Worm (Caenorhabditis elegans) whole organism, young adult: ENCODE data around the gene oac-1.
A peak's percentile ranks its signal among the peaks of the same experiment; 100 is the strongest.

Experiments used
- B0019.2 ChIP-seq: fragments of 200-800 bp; sonication (Bioruptor generic); conservative IDR thresholded peaks from 2 replicates; pipeline ENCODE4 v1.3.6; 2022; ENCODE audit warnings: missing genetic modification reagents, missing genetic modification characterization, missing compliant biosample characterization
- B0336.3 ChIP-seq: fragments of 200-800 bp; sonication (Bioruptor generic); IDR thresholded peaks from 2 replicates; pipeline ENCODE4 v1.3.6; 2022; ENCODE audit warnings: missing genetic modification characterization, missing compliant biosample characterization
- F23B12.7 ChIP-seq: sonication (generic microtip); optimal IDR thresholded peaks from 2 replicates; lab custom pipeline; 2017; ENCODE audit warnings: missing genetic modification characterization, mild to moderate bottlenecking, missing compliant biosample characterization, antibody characterized with exemption, moderate library complexity; ENCODE audit not compliant: insufficient read depth
- F37B4.10 ChIP-seq: fragments of 200-800 bp; sonication (Bioruptor generic); IDR thresholded peaks from 2 replicates; pipeline ENCODE4 v1.3.6; 2022; ENCODE audit warnings: missing genetic modification characterization, missing compliant biosample characterization
- F57A8.1 ChIP-seq: fragments of 200-800 bp; sonication (Bioruptor generic); optimal IDR thresholded peaks from 2 replicates; lab custom pipeline; 2018; ENCODE audit warnings: mild to moderate bottlenecking, missing genetic modification characterization, moderate library complexity, missing compliant biosample characterization
- Y53G8AR.9 ChIP-seq: fragments of 200-800 bp; sonication (Bioruptor generic); conservative IDR thresholded peaks from 2 replicates; pipeline ENCODE4 v1.3.6; 2022; ENCODE audit warnings: missing genetic modification reagents, missing genetic modification characterization, missing compliant biosample characterization
- Y67H2A.10 ChIP-seq: fragments of 200-800 bp; sonication (Bioruptor generic); conservative IDR thresholded peaks from 2 replicates; pipeline ENCODE4 v1.3.6; 2022; ENCODE audit warnings: missing genetic modification reagents, missing genetic modification characterization, missing compliant biosample characterization
- Y95B8A.8 ChIP-seq: fragments of 200-800 bp; sonication (Bioruptor generic); IDR thresholded peaks from 2 replicates; pipeline ENCODE4 v1.3.6; 2022; ENCODE audit warnings: missing genetic modification reagents, missing genetic modification characterization, missing compliant biosample characterization
- aptf-2 ChIP-seq: fragments of 200-800 bp; sonication (Bioruptor generic); conservative IDR thresholded peaks from 2 replicates; pipeline ENCODE4 v1.3.6; 2022; ENCODE audit warnings: missing genetic modification reagents, missing genetic modification characterization, missing compliant biosample characterization
- bed-1 ChIP-seq: fragments of 200-800 bp; sonication (Bioruptor generic); IDR thresholded peaks from 2 replicates; pipeline ENCODE4 v1.3.6; 2022; ENCODE audit warnings: missing genetic modification reagents, missing genetic modification characterization, missing compliant biosample characterization
- cebp-1 ChIP-seq, 2 experiments: fragments of 200-800 bp in 1 of 2; sonication (Bioruptor generic) in 1 of 2; sonication (generic microtip) in 1 of 2; IDR thresholded peaks in 1 of 2; optimal IDR thresholded peaks in 1 of 2; 2 replicates each; pipeline versions ENCODE4 v1.3.6 to Lab custom; 2017 to 2022; ENCODE audit warnings: missing compliant biosample characterization in 2 of 2, missing genetic modification characterization in 2 of 2, mild to moderate bottlenecking in 1 of 2, missing genetic modification reagents in 1 of 2, moderate library complexity in 1 of 2
- ceh-100 ChIP-seq: fragments of 200-800 bp; sonication (Bioruptor generic); IDR thresholded peaks from 2 replicates; pipeline ENCODE4 v1.3.6; 2022; ENCODE audit warnings: missing genetic modification reagents, missing genetic modification characterization, missing compliant biosample characterization
- ceh-40 ChIP-seq: fragments of 200-800 bp; sonication (Bioruptor generic); IDR thresholded peaks from 2 replicates; pipeline ENCODE4 v1.3.6; 2022; ENCODE audit warnings: missing genetic modification characterization, missing compliant biosample characterization
- ceh-58 ChIP-seq: fragments of 200-800 bp; sonication (Bioruptor generic); IDR thresholded peaks from 2 replicates; pipeline ENCODE4 v1.3.6; 2022; ENCODE audit warnings: missing genetic modification characterization, missing compliant biosample characterization
- chd-7 ChIP-seq: sonication (generic microtip); optimal IDR thresholded peaks from 2 replicates; lab custom pipeline; 2016; ENCODE audit warnings: mild to moderate bottlenecking, missing genetic modification characterization, moderate library complexity, missing compliant biosample characterization
- efl-1 ChIP-seq: fragments of 150-350 bp; optimal IDR thresholded peaks from 2 replicates; lab custom pipeline; 2014; ENCODE audit warnings: missing biosample characterization, missing genetic modification reagents, missing genetic modification characterization
- egrh-3 ChIP-seq: fragments of 200-800 bp; sonication (Bioruptor generic); IDR thresholded peaks from 2 replicates; pipeline ENCODE4 v1.3.6; 2022; ENCODE audit warnings: missing genetic modification reagents, missing genetic modification characterization, missing compliant biosample characterization
- ekl-4 ChIP-seq: fragments of 200-800 bp; sonication (Bioruptor generic); IDR thresholded peaks from 2 replicates; pipeline ENCODE4 v1.3.6; 2022; ENCODE audit warnings: missing genetic modification reagents, missing genetic modification characterization, missing compliant biosample characterization
- fkh-3 ChIP-seq: sonication (generic microtip); optimal IDR thresholded peaks from 2 replicates; lab custom pipeline; 2016; ENCODE audit warnings: mild to moderate bottlenecking, missing genetic modification characterization, missing compliant biosample characterization
- gei-17 ChIP-seq: fragments of 200-800 bp; sonication (Bioruptor generic); optimal IDR thresholded peaks from 2 replicates; lab custom pipeline; 2018; ENCODE audit warnings: mild to moderate bottlenecking, missing genetic modification characterization, missing compliant biosample characterization
- hlh-12 ChIP-seq: sonication (generic microtip); optimal IDR thresholded peaks from 2 replicates; lab custom pipeline; 2016; ENCODE audit warnings: missing genetic modification characterization, missing compliant biosample characterization
- hmg-20 ChIP-seq: fragments of 200-800 bp; sonication (Bioruptor generic); IDR thresholded peaks from 2 replicates; pipeline ENCODE4 v1.3.6; 2022; ENCODE audit warnings: missing genetic modification reagents, missing genetic modification characterization, missing compliant biosample characterization
- lsy-27 ChIP-seq: sonication (generic microtip); optimal IDR thresholded peaks from 2 replicates; lab custom pipeline; 2017; ENCODE audit warnings: missing genetic modification characterization, mild to moderate bottlenecking, missing compliant biosample characterization, antibody characterized with exemption, missing genotype, borderline replicate concordance; ENCODE audit not compliant: insufficient read depth
- madf-3 ChIP-seq: fragments of 200-800 bp; sonication (Bioruptor generic); IDR thresholded peaks from 2 replicates; pipeline ENCODE4 v1.3.6; 2022; ENCODE audit warnings: missing genetic modification reagents, missing genetic modification characterization, missing compliant biosample characterization
- madf-6 ChIP-seq: fragments of 200-800 bp; sonication (Bioruptor generic); IDR thresholded peaks from 2 replicates; pipeline ENCODE4 v1.3.6; 2022; ENCODE audit warnings: missing genetic modification reagents, missing genetic modification characterization, missing compliant biosample characterization
- mes-4 ChIP-seq: sonication (generic microtip); optimal IDR thresholded peaks from 2 replicates; lab custom pipeline; 2016; ENCODE audit warnings: missing genotype, missing genetic modification characterization, missing compliant biosample characterization
- nhr-90 ChIP-seq: sonication (generic microtip); optimal IDR thresholded peaks from 2 replicates; lab custom pipeline; 2016; ENCODE audit warnings: missing genotype, mild to moderate bottlenecking, missing genetic modification characterization, missing compliant biosample characterization
- sea-2 ChIP-seq: fragments of 200-800 bp; sonication (Bioruptor generic); IDR thresholded peaks from 2 replicates; pipeline ENCODE4 v1.3.6; 2022; ENCODE audit warnings: missing genetic modification characterization, missing compliant biosample characterization
- snpc-1.1 ChIP-seq: sonication (generic microtip); optimal IDR thresholded peaks from 2 replicates; lab custom pipeline; 2017; ENCODE audit warnings: missing genetic modification characterization, mild to moderate bottlenecking, missing compliant biosample characterization, antibody characterized with exemption, moderate library complexity, missing genotype, missing genetic modification reagents; ENCODE audit not compliant: insufficient read depth
- somi-1 ChIP-seq: fragments of 200-800 bp; sonication (Bioruptor generic); optimal IDR thresholded peaks from 2 replicates; lab custom pipeline; 2018; ENCODE audit warnings: mild to moderate bottlenecking, missing genetic modification characterization, missing compliant biosample characterization
- zfh-2 ChIP-seq: fragments of 200-800 bp; sonication (Bioruptor generic); conservative IDR thresholded peaks from 2 replicates; pipeline ENCODE4 v1.3.6; 2022; ENCODE audit warnings: missing genetic modification reagents, missing genetic modification characterization, missing compliant biosample characterization
- ztf-22 ChIP-seq: fragments of 200-800 bp; sonication (Bioruptor generic); optimal IDR thresholded peaks from 2 replicates; lab custom pipeline; 2018; ENCODE audit warnings: mild to moderate bottlenecking, missing genetic modification characterization, moderate library complexity, missing compliant biosample characterization

The oac-1 gene

DNA sequence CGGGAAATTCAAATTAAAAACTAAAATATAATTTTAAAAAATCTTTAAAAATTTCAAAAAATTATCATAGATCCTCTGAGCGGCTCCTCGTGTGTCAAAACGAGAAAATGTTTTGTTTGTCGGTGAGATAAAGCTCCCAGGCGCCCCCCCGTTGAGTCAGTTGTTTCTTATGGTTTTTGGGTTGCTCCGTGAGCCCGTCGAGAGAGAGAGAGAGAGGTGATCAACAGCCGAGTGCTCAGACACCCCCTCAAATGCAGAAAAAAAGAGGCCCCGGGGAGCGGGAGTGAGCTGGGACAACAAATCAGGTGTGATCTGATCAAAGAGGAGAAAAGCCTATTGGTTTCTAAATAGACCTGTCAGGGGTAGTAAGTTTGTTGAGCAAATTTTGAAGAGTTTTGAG is 9.1 kb downstream of the oac-1 start:
- TF ChIP-seq zfh-2 (GFP tag; lab: Robert Waterston, UW) (peak; percentile 37; the same call in 1 of the 2 replicates), sea-2 (GFP tag; lab: Robert Waterston, UW) (no peak)

DNA sequence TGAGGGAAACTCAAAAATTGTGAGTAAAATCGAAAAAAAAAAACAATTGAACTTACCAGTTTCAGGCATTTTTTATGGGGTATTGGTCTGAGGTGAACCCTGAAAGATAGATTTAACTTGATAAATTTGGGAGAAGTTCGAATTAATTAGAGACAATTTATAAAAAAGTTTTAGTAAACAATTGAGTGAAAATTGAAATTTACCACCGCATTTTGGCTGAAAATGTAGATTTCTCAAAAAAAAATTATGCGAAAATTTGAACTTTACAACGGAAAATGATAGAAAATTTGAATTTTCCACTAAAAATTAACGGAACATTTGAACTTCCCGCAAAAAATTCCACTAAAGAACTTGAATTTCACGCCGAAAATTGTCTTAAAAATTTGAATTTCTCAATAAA is 9.7 kb downstream of the oac-1 start, which contains the start of gene Y43F8B.1:
Gene Y43F8B.1 (minus strand): TSS at position 101 of the 400 bp plus-strand sequence.
- TF ChIP-seq lsy-27 (no peak), ekl-4 (GFP tag; lab: Robert Waterston, UW) (no peak), Y95B8A.8 (GFP tag; lab: Robert Waterston, UW) (no peak), F23B12.7 (no peak)

ce11 chrV:19545026-19545425 is 10.7 kb downstream of the oac-1 start:
- TF ChIP-seq zfh-2 (GFP tag; lab: Robert Waterston, UW) = peak; percentile 80; the same call in 1 of the 2 replicates
- TF ChIP-seq egrh-3 (GFP tag; lab: Robert Waterston, UW) = peak; percentile 79
- no peak for TF ChIP-seq efl-1 (GFP tag; lab: Kevin White, UChicago)
- no peak for TF ChIP-seq madf-3 (GFP tag; lab: Robert Waterston, UW)

ce11 chrV:19543509-19543908 is 12.3 kb downstream of the oac-1 start:
- TF ChIP-seq F57A8.1 = no peak
- no peak for TF ChIP-seq ceh-40 (GFP tag; lab: Robert Waterston, UW)
- no peak for TF ChIP-seq ztf-22 (GFP tag; lab: Kevin White, UChicago)
- no peak for TF ChIP-seq aptf-2 (GFP tag; lab: Robert Waterston, UW)
- TF ChIP-seq Y53G8AR.9 (GFP tag; lab: Robert Waterston, UW) = no peak
- TF ChIP-seq fkh-3 (tag; lab: Kevin White, UChicago) = no peak
- no peak for TF ChIP-seq bed-1 (GFP tag; lab: Robert Waterston, UW)
- no peak for TF ChIP-seq nhr-90 (tag; lab: Kevin White, UChicago)
- TF ChIP-seq gei-17 (GFP tag; lab: Kevin White, UChicago) = no peak
- no peak for TF ChIP-seq B0019.2 (GFP tag; lab: Robert Waterston, UW)
- no peak for TF ChIP-seq mes-4 (tag; lab: Kevin White, UChicago)
- no peak for TF ChIP-seq F37B4.10 (GFP tag; lab: Robert Waterston, UW)
- TF ChIP-seq Y67H2A.10 (GFP tag; lab: Robert Waterston, UW) = no peak
- TF ChIP-seq chd-7 (tag; lab: Kevin White, UChicago) = no peak
- TF ChIP-seq snpc-1.1 (tag; lab: Kevin White, UChicago) = no peak
- no peak for TF ChIP-seq madf-6 (GFP tag; lab: Robert Waterston, UW)

ce11 chrV:19540916-19541315 is 14.9 kb downstream of the oac-1 start:
- no peak for TF ChIP-seq hlh-12 (tag; lab: Kevin White, UChicago)
- no peak for TF ChIP-seq somi-1 (GFP tag; lab: Kevin White, UChicago)
- TF ChIP-seq B0336.3 = no peak
- TF ChIP-seq hmg-20 (GFP tag; lab: Robert Waterston, UW) = no peak
- no peak for TF ChIP-seq ceh-58
- TF ChIP-seq zfh-2 (GFP tag; lab: Robert Waterston, UW) = peak; percentile 95
- peak; percentile 87; the same call in 1 of the 2 replicates for TF ChIP-seq egrh-3 (GFP tag; lab: Robert Waterston, UW)
- no peak for TF ChIP-seq fkh-3 (tag; lab: Kevin White, UChicago)
- TF ChIP-seq ceh-100 (GFP tag; lab: Robert Waterston, UW) = no peak
- TF ChIP-seq cebp-1 (GFP tag; IDR thresholded peaks at IDR 0.05; lab: Robert Waterston, UW) = no peak
- peak; percentile 1 for TF ChIP-seq cebp-1 (tag; optimal IDR thresholded peaks at IDR 0.05; lab: Kevin White, UChicago)
